Fruit fly (Drosophila melanogaster) whole organism, embryonic: ENCODE measurements around the gene Tcs6.

Source experiments
- CG17385 ChIP-seq: fragments of 200-800 bp; sonication (Bioruptor generic); optimal IDR thresholded peaks from 3 replicates; lab custom pipeline; 2018; ENCODE audit warnings: missing biosample characterization, mild to moderate bottlenecking, missing genetic modification characterization
- eyg ChIP-seq: fragments of 200-800 bp; sonication (Bioruptor generic); optimal IDR thresholded peaks from 3 replicates; lab custom pipeline; 2016; ENCODE audit warnings: missing biosample characterization, missing genetic modification characterization
- vfl ChIP-seq: fragments of 200-800 bp; sonication (Bioruptor generic); optimal IDR thresholded peaks from 2 replicates; lab custom pipeline; 2016; ENCODE audit warnings: missing biosample characterization, missing genetic modification characterization

DNA sequence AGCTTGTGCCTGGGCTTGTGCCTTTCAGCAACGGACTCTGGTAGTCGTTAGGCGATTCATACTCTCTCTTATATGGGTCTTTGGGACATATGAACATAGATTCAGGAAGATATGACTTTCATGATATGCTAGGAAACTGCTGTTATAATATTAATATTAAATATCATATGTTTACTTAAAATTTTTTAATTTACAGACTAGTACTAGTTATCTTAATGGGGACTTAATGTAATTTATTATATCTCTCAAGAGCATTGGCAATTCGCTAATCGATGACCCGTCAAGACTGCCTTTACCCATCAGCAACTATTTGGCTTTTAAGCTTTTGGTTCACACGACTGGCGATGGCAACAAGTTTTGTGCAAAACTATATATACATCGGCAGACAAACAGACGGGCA is 38.8 kb downstream of the Tcs6 start:
- TF ChIP-seq vfl (GFP tag; lab: Kevin White, UChicago) (no peak), CG17385 (GFP tag; lab: Kevin White, UChicago) (no peak), eyg (GFP tag; lab: Kevin White, UChicago) (no peak)
